Fruit fly (Drosophila melanogaster) whole organism, wandering third instar larva: ENCODE measurements around the gene CG4770.

Experiments
- Abd-B ChIP-seq: fragments of >200 bp; optimal IDR thresholded peaks from 2 replicates; lab custom pipeline; 2017; ENCODE audit warnings: missing biosample characterization, missing genetic modification characterization
- CG32264 ChIP-seq: fragments of 200-800 bp; sonication (Bioruptor generic); optimal IDR thresholded peaks from 2 replicates; lab custom pipeline; 2016; ENCODE audit warnings: missing biosample characterization, missing genetic modification characterization
- CG9705 ChIP-seq: fragments of 200-800 bp; sonication (Bioruptor generic); optimal IDR thresholded peaks from 2 replicates; lab custom pipeline; 2018; ENCODE audit warnings: missing biosample characterization, mild to moderate bottlenecking, missing genetic modification characterization
- Dfd ChIP-seq: fragments of >200 bp; optimal IDR thresholded peaks from 2 replicates; lab custom pipeline; 2017; ENCODE audit warnings: missing biosample characterization, missing genetic modification characterization
- GATAd ChIP-seq: sonication (Bioruptor generic); optimal IDR thresholded peaks from 2 replicates; lab custom pipeline; 2016; ENCODE audit warnings: missing biosample characterization, missing genetic modification characterization
- Hnf4 ChIP-seq: fragments of 200-800 bp; sonication (Bioruptor generic); optimal IDR thresholded peaks from 2 replicates; lab custom pipeline; 2016; ENCODE audit warnings: missing biosample characterization, mild to moderate bottlenecking, missing genetic modification characterization
- Jra ChIP-seq: sonication (Bioruptor generic); optimal IDR thresholded peaks from 2 replicates; lab custom pipeline; 2016; ENCODE audit warnings: missing biosample characterization, missing genetic modification characterization
- Myc ChIP-seq: fragments of >200 bp; optimal IDR thresholded peaks from 2 replicates; lab custom pipeline; 2017
- N ChIP-seq: fragments of >200 bp; optimal IDR thresholded peaks from 2 replicates; lab custom pipeline; 2018; ENCODE audit warnings: missing biosample characterization, missing external identifiers, missing genetic modification characterization
- Rel ChIP-seq, 2 experiments: fragments of 200-800 bp; sonication (Bioruptor generic) in 1 of 2; optimal IDR thresholded peaks; 2 replicates in 1 of 2; 3 replicates in 1 of 2; lab custom pipeline; 2016 to 2019; ENCODE audit warnings: mild to moderate bottlenecking in 2 of 2, missing biosample characterization in 2 of 2, missing genetic modification characterization in 2 of 2, moderate library complexity in 1 of 2
- Sp1 ChIP-seq: fragments of 200-800 bp; sonication (Bioruptor generic); optimal IDR thresholded peaks from 3 replicates; lab custom pipeline; 2019; ENCODE audit warnings: missing biosample characterization, mild to moderate bottlenecking, missing genetic modification characterization, moderate library complexity
- br ChIP-seq: fragments of 200-800 bp; sonication (Bioruptor generic); optimal IDR thresholded peaks from 2 replicates; lab custom pipeline; 2016; ENCODE audit warnings: missing biosample characterization, missing genetic modification characterization
- brk ChIP-seq: fragments of 200-800 bp; sonication (Bioruptor generic); optimal IDR thresholded peaks from 2 replicates; lab custom pipeline; 2016; ENCODE audit warnings: missing biosample characterization, mild to moderate bottlenecking, missing genetic modification characterization
- dl ChIP-seq, 2 experiments: fragments of 175-275, 200-275 bp in 1 of 2; fragments of 200-275 bp in 1 of 2; sonication (Bioruptor generic); optimal IDR thresholded peaks; lab custom pipeline; 2018; ENCODE audit warnings: mild to moderate bottlenecking in 2 of 2, missing biosample characterization in 2 of 2, missing genetic modification characterization in 2 of 2, moderate library complexity in 2 of 2; ENCODE audit not compliant: partially characterized antibody in 2 of 2, insufficient read depth in 1 of 2
- dmrt93B ChIP-seq: fragments of 200-800 bp; sonication (Bioruptor generic); optimal IDR thresholded peaks from 2 replicates; lab custom pipeline; 2018; ENCODE audit warnings: missing biosample characterization, mild to moderate bottlenecking, missing genetic modification characterization
- ey ChIP-seq: fragments of 200-800 bp; sonication (Bioruptor generic); optimal IDR thresholded peaks from 2 replicates; lab custom pipeline; 2016; ENCODE audit warnings: missing biosample characterization, missing genetic modification characterization
- foxo ChIP-seq, 2 experiments: fragments of 200-800 bp; sonication (Bioruptor generic); optimal IDR thresholded peaks; 2 replicates in 1 of 2; 3 replicates in 1 of 2; lab custom pipeline; 2016 to 2017; ENCODE audit warnings: missing biosample characterization in 2 of 2, missing genetic modification characterization in 2 of 2
- fru ChIP-seq: fragments of 200-800 bp; sonication (Bioruptor generic); optimal IDR thresholded peaks from 3 replicates; lab custom pipeline; 2016; ENCODE audit warnings: missing biosample characterization, mild to moderate bottlenecking, missing genetic modification characterization
- h ChIP-seq: fragments of 200-800 bp; sonication (Bioruptor generic); optimal IDR thresholded peaks from 3 replicates; lab custom pipeline; 2016; ENCODE audit warnings: missing biosample characterization, mild to moderate bottlenecking, missing genetic modification characterization
- jim ChIP-seq: fragments of 175-275, 200-325 bp; sonication (Bioruptor generic); optimal IDR thresholded peaks from 2 replicates; lab custom pipeline; 2016; ENCODE audit warnings: missing biosample characterization, mild to moderate bottlenecking, missing genetic modification characterization
- lola ChIP-seq: fragments of >200 bp; optimal IDR thresholded peaks from 2 replicates; lab custom pipeline; 2017; ENCODE audit warnings: missing biosample characterization, missing genetic modification characterization
- pan ChIP-seq: fragments of >200 bp; optimal IDR thresholded peaks from 2 replicates; lab custom pipeline; 2017
- psq ChIP-seq: fragments of 200-800 bp; sonication (Bioruptor generic); optimal IDR thresholded peaks from 3 replicates; lab custom pipeline; 2017; ENCODE audit warnings: missing biosample characterization, mild to moderate bottlenecking, missing genetic modification characterization, moderate library complexity
- sage ChIP-seq: fragments of 200-800 bp; sonication (Bioruptor generic); optimal IDR thresholded peaks from 2 replicates; lab custom pipeline; 2016; ENCODE audit warnings: missing biosample characterization, mild to moderate bottlenecking, missing genetic modification characterization
- sv ChIP-seq: fragments of 200-800 bp; sonication (Bioruptor generic); optimal IDR thresholded peaks from 3 replicates; lab custom pipeline; 2016; ENCODE audit warnings: missing biosample characterization, missing genetic modification characterization
- tai ChIP-seq: sonication (Bioruptor generic); optimal IDR thresholded peaks from 2 replicates; lab custom pipeline; 2016; ENCODE audit warnings: missing biosample characterization, missing genetic modification characterization
- usp ChIP-seq: fragments of >200 bp; optimal IDR thresholded peaks from 2 replicates; lab custom pipeline; 2017; ENCODE audit warnings: missing biosample characterization, missing genetic modification characterization
- woc ChIP-seq: sonication (Bioruptor generic); optimal IDR thresholded peaks from 2 replicates; lab custom pipeline; 2016; ENCODE audit warnings: missing biosample characterization, mild to moderate bottlenecking, missing genetic modification characterization

The CG4770 gene

dm6 chr3R:19909541-19910182 lies 8.6 kb upstream of the CG4770 start:
- TF ChIP-seq CG9705 (no peak), h (GFP tag; lab: Kevin White, UChicago) (no peak), GATAd (GFP tag; lab: Kevin White, UChicago) (no peak), foxo (GFP tag; optimal IDR thresholded peaks at IDR 0.05; lab: Kevin White, UChicago) (no peak), sage (GFP tag; lab: Kevin White, UChicago) (no peak), CG32264 (GFP tag; lab: Kevin White, UChicago) (no peak), Abd-B (no peak), fru (GFP tag; lab: Kevin White, UChicago) (no peak), pan (lab: Kevin White, UChicago) (no peak), br (GFP tag; lab: Kevin White, UChicago) (no peak)
- TF ChIP-seq, all 38 proteins: peak for 0

- no peak for TF ChIP-seq lola
- TF ChIP-seq brk (GFP tag; lab: Kevin White, UChicago), result no peak
- no peak for TF ChIP-seq Hnf4 (GFP tag; lab: Kevin White, UChicago)
- no peak for TF ChIP-seq Sp1 (GFP tag; lab: Kevin White, UChicago)
- no peak for TF ChIP-seq Rel (GFP tag; optimal IDR thresholded peaks at IDR 0.05; lab: Kevin White, UChicago)
- TF ChIP-seq Rel (tag; optimal IDR thresholded peaks at IDR 0.05; lab: Kevin White, UChicago), result peak; percentile 83
- no peak for TF ChIP-seq sv (GFP tag; lab: Kevin White, UChicago)
- no peak for TF ChIP-seq h (GFP tag; lab: Kevin White, UChicago)
- no peak for TF ChIP-seq ey (GFP tag; lab: Kevin White, UChicago)
- TF ChIP-seq Myc (lab: Kevin White, UChicago), result no peak
- peak; percentile 7 for TF ChIP-seq br (GFP tag; lab: Kevin White, UChicago)
Measured at dm6 chr3R:19910302-19911029, 7.8 kb upstream of the CG4770 start.

- TF ChIP-seq Dfd (GFP tag; lab: Kevin White, UChicago), result no peak
- TF ChIP-seq psq (GFP tag; lab: Kevin White, UChicago), result no peak
- TF ChIP-seq N (GFP tag; lab: Kevin White, UChicago), result no peak
- TF ChIP-seq pan (lab: Kevin White, UChicago), result no peak
- TF ChIP-seq jim (GFP tag; lab: Kevin White, UChicago), result no peak
- no peak for TF ChIP-seq tai (GFP tag; lab: Kevin White, UChicago)
- TF ChIP-seq Jra (GFP tag; lab: Kevin White, UChicago), result no peak
- no peak for TF ChIP-seq sage (GFP tag; lab: Kevin White, UChicago)
- no peak for TF ChIP-seq GATAd (GFP tag; lab: Kevin White, UChicago)
- no peak for TF ChIP-seq woc
- TF ChIP-seq usp (GFP tag; lab: Kevin White, UChicago), result no peak
- TF ChIP-seq, all 38 proteins: peak for 0
Measured at dm6 chr3R:19911030-19911429, 7.3 kb upstream of the CG4770 start.

DNA sequence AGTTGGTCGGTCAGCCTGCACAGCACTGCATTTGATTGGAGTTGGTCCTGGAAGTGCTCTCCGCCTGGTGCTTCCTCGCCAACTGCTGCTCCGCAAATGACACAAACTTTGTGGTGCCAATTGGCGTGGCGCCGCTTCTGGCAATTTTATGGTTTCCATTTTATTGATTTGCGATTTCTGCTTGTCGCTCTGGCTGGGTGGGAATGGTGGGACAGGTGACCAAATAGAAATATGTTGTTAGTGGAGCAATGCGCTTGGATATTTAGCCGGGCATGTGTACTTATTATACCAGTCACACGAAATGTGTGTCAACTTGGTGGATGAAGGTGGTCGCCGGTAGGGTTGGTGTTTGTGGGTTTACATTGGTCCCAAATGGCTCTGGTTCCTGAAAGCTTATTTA lies 3.0 kb upstream of the CG4770 start, which contains the start of the genes Xport-A and Xport-B:
TSS of gene Xport-A (minus strand) at position 101 of the 400 bp plus-strand sequence.
TSS of gene Xport-B (minus strand) at position 101 of the 400 bp plus-strand sequence.
- TF ChIP-seq lola (no peak), Jra (GFP tag; lab: Kevin White, UChicago) (no peak), dmrt93B (GFP tag; lab: Kevin White, UChicago) (no peak)

dm6 chr3R:19917739-19918138 lies 568 bp upstream of the CG4770 start, which contains the start of gene CG4465:
TSS of gene CG4465 (minus strand) at chr3R:19917839.
- no peak for TF ChIP-seq jim (GFP tag; lab: Kevin White, UChicago)
- TF ChIP-seq dl (GFP tag; optimal IDR thresholded peaks at IDR 0.05; lab: Kevin White, UChicago; ENCODE audit: insufficient read depth in 1 of 2, partially characterized antibody in 2 of 2), result no peak
- TF ChIP-seq sage (GFP tag; lab: Kevin White, UChicago), result no peak
- TF ChIP-seq psq (GFP tag; lab: Kevin White, UChicago), result no peak
- TF ChIP-seq ey (GFP tag; lab: Kevin White, UChicago), result no peak
- TF ChIP-seq, all 38 proteins: peak for 0
